Worm (Caenorhabditis elegans): Measurements from ENCODE around the gene sri-29.

DNA sequence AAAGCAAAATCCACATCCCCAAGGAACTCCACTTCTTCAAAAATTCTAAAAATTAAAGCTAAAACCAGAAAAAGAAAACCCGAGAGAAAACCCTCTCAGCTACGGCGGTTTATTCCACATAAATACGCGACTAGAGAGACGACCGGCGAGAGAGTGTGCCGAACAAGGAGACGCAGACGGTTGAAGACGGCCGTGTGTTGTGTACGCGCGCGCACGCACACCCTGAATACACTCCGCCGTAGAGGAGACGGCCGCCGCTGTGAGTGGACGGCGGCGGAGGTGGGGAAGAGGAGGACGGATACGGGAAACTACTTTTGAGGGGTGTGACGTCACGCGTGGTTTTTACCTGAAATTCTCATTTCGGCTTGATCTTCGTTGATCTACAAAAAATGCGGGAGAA lies 10.5 kb downstream of the sri-29 start:
- TF ChIP-seq ceh-16 (tag; optimal IDR thresholded peaks at IDR 0.05) (no peak), aly-2 (tag; optimal IDR thresholded peaks at IDR 0.05) (no peak), lin-39 (tag; optimal IDR thresholded peaks at IDR 0.05) (peak; percentile 30), skn-1 (tag; optimal IDR thresholded peaks at IDR 0.05) (no peak)

Data from whole organism, L3 larva.